Worm (Caenorhabditis elegans): ENCODE results near the gene T07F8.4.

ce11 chrII:7121762-7122292 is 10.0 kb downstream of the T07F8.4 start, which contains the start of gene F10E7.2:
- TF ChIP-seq lsy-2 (tag; optimal IDR thresholded peaks at IDR 0.05) (no peak), blmp-1 (tag; optimal IDR thresholded peaks at IDR 0.05) (no peak), sptf-1 (tag; optimal IDR thresholded peaks at IDR 0.05) (no peak), nhr-2 (tag; optimal IDR thresholded peaks at IDR 0.05) (no peak), elt-3 (tag; optimal IDR thresholded peaks at IDR 0.05) (no peak), unc-62 (GFP tag; optimal IDR thresholded peaks at IDR 0.05) (no peak), elt-1 (tag; optimal IDR thresholded peaks at IDR 0.05; ENCODE audit: borderline replicate concordance, insufficient read depth) (no peak), lin-13 (tag; optimal IDR thresholded peaks at IDR 0.05) (no peak), nhr-237 (tag; optimal IDR thresholded peaks at IDR 0.05) (no peak), pha-4 (tag; optimal IDR thresholded peaks at IDR 0.05) (no peak), nhr-12 (tag; optimal IDR thresholded peaks at IDR 0.05) (no peak)

Measured in whole organism, mixed stage, embryonic.